Fruit fly (Drosophila melanogaster): ENCODE measurements around the gene CG14712.
A peak's percentile ranks its signal among the peaks of the same experiment; 100 is the strongest.

Gene CG14712

dm6 chr3R:11649449-11649848 lies 20.9 kb downstream of the CG14712 start (continued):
- TF ChIP-seq ATbp (GFP tag; optimal IDR thresholded peaks at IDR 0.05) (peak; percentile 86), dimm (GFP tag; IDR thresholded peaks at IDR 0.05) (peak; percentile 93), lilli (GFP tag; optimal IDR thresholded peaks at IDR 0.05) (peak; percentile 99), toy (GFP tag; IDR thresholded peaks at IDR 0.05) (peak; percentile 94), psq (GFP tag; optimal IDR thresholded peaks at IDR 0.05) (peak; percentile 78), Aef1 (GFP tag; IDR thresholded peaks at IDR 0.05) (peak; percentile 98), Dp (GFP tag; optimal IDR thresholded peaks at IDR 0.05) (peak; percentile 17), gem (tag; optimal IDR thresholded peaks at IDR 0.05) (peak; percentile 96), Neu2 (GFP tag; optimal IDR thresholded peaks at IDR 0.05; ENCODE audit: borderline replicate concordance) (peak; percentile 77), Sox102F (GFP tag; optimal IDR thresholded peaks at IDR 0.05) (peak; percentile 97), Fer1 (GFP tag; optimal IDR thresholded peaks at IDR 0.05) (peak; percentile 94), CG8944 (GFP tag; optimal IDR thresholded peaks at IDR 0.05) (peak; percentile 97), CG9797 (GFP tag; optimal IDR thresholded peaks at IDR 0.05) (no peak), Hmr (GFP tag; optimal IDR thresholded peaks at IDR 0.05) (peak; percentile 96), Jarid2 (GFP tag; optimal IDR thresholded peaks at IDR 0.05) (peak; percentile 69), nom (GFP tag; optimal IDR thresholded peaks at IDR 0.05) (peak; percentile 8), CG14050 (GFP tag; IDR thresholded peaks at IDR 0.05) (peak; percentile 96), fru (optimal IDR thresholded peaks at IDR 0.05) (no peak), ham (GFP tag; IDR thresholded peaks at IDR 0.05) (peak; percentile 90), CG18764 (GFP tag; optimal IDR thresholded peaks at IDR 0.05) (peak; percentile 92), CG14710 (tag; optimal IDR thresholded peaks at IDR 0.05) (peak; percentile 53), CG31441 (GFP tag; IDR thresholded peaks at IDR 0.05) (peak; percentile 88), gsb-n (tag; optimal IDR thresholded peaks at IDR 0.05) (peak; percentile 73), bigmax (GFP tag; optimal IDR thresholded peaks at IDR 0.05) (peak; percentile 2), pho (GFP tag; optimal IDR thresholded peaks at IDR 0.05) (peak; percentile 97), sr (GFP tag; IDR thresholded peaks at IDR 0.05) (peak; percentile 93), Awh (GFP tag; IDR thresholded peaks at IDR 0.05) (peak; percentile 97), tup (GFP tag; optimal IDR thresholded peaks at IDR 0.05) (peak; percentile 93), Kr (GFP tag; optimal IDR thresholded peaks at IDR 0.05) (no peak), CG17385 (GFP tag; optimal IDR thresholded peaks at IDR 0.05) (peak; percentile 93), NC2β (GFP tag; optimal IDR thresholded peaks at IDR 0.05) (peak; percentile 92), NfI (GFP tag; optimal IDR thresholded peaks at IDR 0.05) (peak; percentile 98), crol (GFP tag; IDR thresholded peaks at IDR 0.05) (peak; percentile 67), CG11093 (GFP tag; IDR thresholded peaks at IDR 0.05) (peak; percentile 95), CG3065 (GFP tag; optimal IDR thresholded peaks at IDR 0.05) (peak; percentile 85), fd64A (GFP tag; optimal IDR thresholded peaks at IDR 0.05) (peak; percentile 71), CG14965 (GFP tag; optimal IDR thresholded peaks at IDR 0.05; ENCODE audit: borderline replicate concordance) (peak; percentile 73), Xbp1 (GFP tag; optimal IDR thresholded peaks at IDR 0.05) (peak; percentile 98), Stat92E (GFP tag; optimal IDR thresholded peaks at IDR 0.05) (no peak), odd (GFP tag; optimal IDR thresholded peaks at IDR 0.05) (peak; percentile 92), CG4730 (GFP tag; IDR thresholded peaks at IDR 0.05) (peak; percentile 95), vnd (GFP tag; IDR thresholded peaks at IDR 0.05; ENCODE audit: partially characterized antibody) (no peak), grau (tag; optimal IDR thresholded peaks at IDR 0.05) (peak; percentile 99), CG32767 (GFP tag; IDR thresholded peaks at IDR 0.05) (peak; percentile 96), CG6272 (GFP tag; IDR thresholded peaks at IDR 0.05) (peak; percentile 93), ci (GFP tag; IDR thresholded peaks at IDR 0.05) (peak; percentile 98), CG14441 (GFP tag; IDR thresholded peaks at IDR 0.05) (peak; percentile 98), Taf1 (GFP tag; IDR thresholded peaks at IDR 0.05) (peak; percentile 97), lmd (GFP tag; IDR thresholded peaks at IDR 0.05) (peak; percentile 98), CG15479 (GFP tag; optimal IDR thresholded peaks at IDR 0.05) (no peak), CG4707 (GFP tag; optimal IDR thresholded peaks at IDR 0.05) (peak; percentile 82)

All from whole organism, embryonic.